Worm (Caenorhabditis elegans) whole organism, L3 larva: ENCODE measurements around the gene lron-4.

Experiments used
- ama-1 ChIP-seq: fragments of 150-350 bp; optimal IDR thresholded peaks from 2 replicates; lab custom pipeline; 2018
- ceh-28 ChIP-seq: fragments of 150-350 bp; optimal IDR thresholded peaks from 2 replicates; lab custom pipeline; 2014; ENCODE audit warnings: missing biosample characterization, missing genetic modification reagents, missing genetic modification characterization
- fos-1 ChIP-seq: fragments of 150-350 bp; optimal IDR thresholded peaks from 2 replicates; lab custom pipeline; 2014; ENCODE audit warnings: missing biosample characterization, missing genetic modification characterization
- lin-39 ChIP-seq: fragments of 150-350 bp; optimal IDR thresholded peaks from 2 replicates; lab custom pipeline; 2018; ENCODE audit warnings: missing biosample characterization, missing genetic modification reagents, missing genetic modification characterization
- nhr-12 ChIP-seq: fragments of 150-350 bp; optimal IDR thresholded peaks from 2 replicates; lab custom pipeline; 2014; ENCODE audit warnings: missing biosample characterization, missing genetic modification characterization

ce11 chrII:8157991-8158390 lies 46.0 kb upstream of the lron-4 start, which contains the start of gene pch-2:
- TF ChIP-seq fos-1 (tag; lab: Kevin White, UChicago) (no peak), nhr-12 (tag; lab: Kevin White, UChicago) (no peak), ama-1 (lab: Kevin White, UChicago) (no peak), lin-39 (tag; lab: Kevin White, UChicago) (peak; percentile 13), ceh-28 (tag; lab: Kevin White, UChicago) (no peak)
